Worm (Caenorhabditis elegans) whole organism, L1 larva: ENCODE data around the gene cutl-21.
A peak's percentile ranks its signal among the peaks of the same experiment; 100 is the strongest.

Experiments used
- C04F5.9 ChIP-seq: sonication (generic microtip); optimal IDR thresholded peaks from 2 replicates; lab custom pipeline; 2016; ENCODE audit warnings: missing genetic modification characterization, missing compliant biosample characterization
- C16A3.4 ChIP-seq: fragments of 150-350 bp; optimal IDR thresholded peaks from 2 replicates; lab custom pipeline; 2014; ENCODE audit warnings: missing biosample characterization, missing genetic modification characterization
- F16B12.6 ChIP-seq: fragments of 150-350 bp; optimal IDR thresholded peaks from 2 replicates; lab custom pipeline; 2014; ENCODE audit warnings: missing biosample characterization, missing genetic modification characterization
- Y116A8C.19 ChIP-seq: sonication (generic microtip); optimal IDR thresholded peaks from 2 replicates; lab custom pipeline; 2016; ENCODE audit warnings: missing compliant biosample characterization, missing genetic modification characterization, borderline replicate concordance
- aha-1 ChIP-seq: fragments of 150-350 bp; optimal IDR thresholded peaks from 2 replicates; lab custom pipeline; 2014; ENCODE audit warnings: missing biosample characterization, missing genetic modification characterization
- blmp-1 ChIP-seq: fragments of 150-350 bp; optimal IDR thresholded peaks from 2 replicates; lab custom pipeline; 2014; ENCODE audit warnings: missing biosample characterization, missing genetic modification characterization
- ceh-63 ChIP-seq: fragments of 200-800 bp; sonication (Bioruptor generic); optimal IDR thresholded peaks from 2 replicates; lab custom pipeline; 2018; ENCODE audit warnings: mild to moderate bottlenecking, missing genetic modification characterization, missing compliant biosample characterization
- ceh-8 ChIP-seq: fragments of 200-800 bp; sonication (Bioruptor generic); optimal IDR thresholded peaks from 2 replicates; lab custom pipeline; 2018; ENCODE audit warnings: mild to moderate bottlenecking, missing genetic modification characterization, moderate library complexity, missing compliant biosample characterization
- ceh-82 ChIP-seq, 3 experiments: fragments of 150-350 bp in 1 of 3; sonication (generic microtip) in 2 of 3; optimal IDR thresholded peaks; 2 replicates each; lab custom pipeline; 2014 to 2017; ENCODE audit warnings: missing biosample characterization in 3 of 3, missing genetic modification characterization in 3 of 3
- ceh-88 ChIP-seq: fragments of 200-800 bp; sonication (Bioruptor generic); IDR thresholded peaks from 2 replicates; pipeline ENCODE4 v1.3.6; 2022; ENCODE audit warnings: missing genetic modification characterization, missing compliant biosample characterization
- ceh-90 ChIP-seq: sonication (generic microtip); optimal IDR thresholded peaks from 2 replicates; lab custom pipeline; 2016; ENCODE audit warnings: missing genetic modification characterization, missing compliant biosample characterization
- dpl-1 ChIP-seq, 3 experiments: fragments of 150-350 bp in 2 of 3; sonication (generic microtip) in 1 of 3; optimal IDR thresholded peaks; 2 replicates each; lab custom pipeline; 2014 to 2017; ENCODE audit warnings: missing biosample characterization in 3 of 3, missing genetic modification characterization in 3 of 3, missing genetic modification reagents in 3 of 3
- efl-3 ChIP-seq: fragments of 200-800 bp; sonication (Bioruptor generic); optimal IDR thresholded peaks from 2 replicates; lab custom pipeline; 2018; ENCODE audit warnings: mild to moderate bottlenecking, missing genetic modification characterization, missing compliant biosample characterization
- egl-27 ChIP-seq, 2 experiments: fragments of 150-350 bp in 1 of 2; sonication (generic microtip); optimal IDR thresholded peaks; 3 replicates each; lab custom pipeline; 2017 to 2018; ENCODE audit warnings: missing biosample characterization in 2 of 2, missing genetic modification characterization in 2 of 2, missing genetic modification reagents in 2 of 2
- elt-2 ChIP-seq: sonication (generic microtip); optimal IDR thresholded peaks from 2 replicates; lab custom pipeline; 2016; ENCODE audit warnings: missing genetic modification characterization, mild to moderate bottlenecking, inconsistent platforms, missing compliant biosample characterization, missing genetic modification reagents
- fkh-10 ChIP-seq: sonication (generic microtip); optimal IDR thresholded peaks from 2 replicates; lab custom pipeline; 2017; ENCODE audit warnings: missing biosample characterization, missing genetic modification reagents, missing genetic modification characterization
- fkh-4 ChIP-seq: sonication (generic microtip); optimal IDR thresholded peaks from 2 replicates; lab custom pipeline; 2016; ENCODE audit warnings: missing compliant biosample characterization, missing genetic modification characterization, borderline replicate concordance
- fkh-8 ChIP-seq: sonication (generic microtip); optimal IDR thresholded peaks from 2 replicates; lab custom pipeline; 2016; ENCODE audit warnings: mild to moderate bottlenecking, missing genetic modification characterization, missing compliant biosample characterization
- fos-1 ChIP-seq: fragments of 150-350 bp; optimal IDR thresholded peaks from 2 replicates; lab custom pipeline; 2014; ENCODE audit warnings: missing biosample characterization, missing genetic modification characterization
- grh-1 ChIP-seq: fragments of 200-800 bp; sonication (Bioruptor generic); IDR thresholded peaks from 2 replicates; pipeline ENCODE4 v1.3.6; 2022; ENCODE audit warnings: missing genetic modification reagents, missing genetic modification characterization, missing compliant biosample characterization
- irx-1 ChIP-seq: sonication (generic microtip); optimal IDR thresholded peaks from 2 replicates; lab custom pipeline; 2016; ENCODE audit warnings: missing genetic modification characterization, missing compliant biosample characterization
- lin-14 ChIP-seq: fragments of 200-800 bp; sonication (Bioruptor generic); optimal IDR thresholded peaks from 2 replicates; lab custom pipeline; 2018; ENCODE audit warnings: mild to moderate bottlenecking, missing genetic modification characterization, moderate library complexity, missing compliant biosample characterization
- lin-35 ChIP-seq, 2 experiments: fragments of 150-350 bp; optimal IDR thresholded peaks; 2 replicates each; lab custom pipeline; 2014; ENCODE audit warnings: missing biosample characterization in 2 of 2, missing genetic modification characterization in 2 of 2, missing genetic modification reagents in 2 of 2
- lsy-2 ChIP-seq, 2 experiments: fragments of 150-350 bp; optimal IDR thresholded peaks; 2 replicates each; lab custom pipeline; 2014; ENCODE audit warnings: missing biosample characterization in 2 of 2, missing genetic modification characterization in 2 of 2
- mab-9 ChIP-seq: fragments of 200-800 bp; sonication (Bioruptor generic); IDR thresholded peaks from 2 replicates; pipeline ENCODE4 v1.3.6; 2022; ENCODE audit warnings: missing genetic modification reagents, missing genetic modification characterization, missing compliant biosample characterization
- mdl-1 ChIP-seq, 2 experiments: fragments of 150-350 bp; optimal IDR thresholded peaks; 2 replicates each; lab custom pipeline; 2014 to 2017; ENCODE audit warnings: missing biosample characterization in 2 of 2, missing genetic modification characterization in 2 of 2, inconsistent platforms in 1 of 2
- mef-2 ChIP-seq: fragments of 150-350 bp; optimal IDR thresholded peaks from 2 replicates; lab custom pipeline; 2014; ENCODE audit warnings: missing biosample characterization, missing genetic modification characterization
- nhr-11 ChIP-seq: fragments of 150-350 bp; optimal IDR thresholded peaks from 2 replicates; lab custom pipeline; 2014; ENCODE audit warnings: missing biosample characterization, missing genetic modification characterization
- nhr-20 ChIP-seq: sonication (generic microtip); optimal IDR thresholded peaks from 2 replicates; lab custom pipeline; 2016; ENCODE audit warnings: mild to moderate bottlenecking, missing genetic modification characterization, missing compliant biosample characterization
- nhr-237 ChIP-seq: fragments of 150-350 bp; optimal IDR thresholded peaks from 2 replicates; lab custom pipeline; 2014; ENCODE audit warnings: missing biosample characterization, missing genetic modification characterization
- nhr-28 ChIP-seq: fragments of 150-350 bp; optimal IDR thresholded peaks from 2 replicates; lab custom pipeline; 2014; ENCODE audit warnings: missing biosample characterization, missing genetic modification characterization
- nhr-77 ChIP-seq: fragments of 150-350 bp; optimal IDR thresholded peaks from 2 replicates; lab custom pipeline; 2014; ENCODE audit warnings: missing biosample characterization, missing genetic modification characterization
- nhr-85 ChIP-seq: sonication (generic microtip); peaks from one replicate; lab custom pipeline; 2016; ENCODE audit warnings: missing genetic modification characterization, inconsistent platforms, missing compliant biosample characterization
- nhr-90 ChIP-seq: sonication (generic microtip); optimal IDR thresholded peaks from 2 replicates; lab custom pipeline; 2016; ENCODE audit warnings: mild to moderate bottlenecking, missing genetic modification characterization, missing compliant biosample characterization; ENCODE audit not compliant: poor library complexity
- pag-3 ChIP-seq: sonication (generic microtip); optimal IDR thresholded peaks from 2 replicates; lab custom pipeline; 2017; ENCODE audit warnings: missing genetic modification characterization, mild to moderate bottlenecking, missing compliant biosample characterization, antibody characterized with exemption, borderline replicate concordance; ENCODE audit not compliant: insufficient read depth
- pax-3 ChIP-seq: fragments of 200-800 bp; sonication (Bioruptor generic); optimal IDR thresholded peaks from 2 replicates; lab custom pipeline; 2018; ENCODE audit warnings: mild to moderate bottlenecking, missing genetic modification characterization, moderate library complexity, missing compliant biosample characterization
- rnt-1 ChIP-seq: sonication (generic microtip); optimal IDR thresholded peaks from 2 replicates; lab custom pipeline; 2016; ENCODE audit warnings: mild to moderate bottlenecking, missing genetic modification characterization, moderate library complexity, missing compliant biosample characterization
- skn-1 ChIP-seq: fragments of 150-350 bp; optimal IDR thresholded peaks from 2 replicates; lab custom pipeline; 2014; ENCODE audit warnings: missing biosample characterization, missing genetic modification characterization
- sox-4 ChIP-seq: sonication (generic microtip); optimal IDR thresholded peaks from 2 replicates; lab custom pipeline; 2016; ENCODE audit warnings: missing genetic modification characterization, missing compliant biosample characterization
- sptf-1 ChIP-seq: fragments of 150-350 bp; optimal IDR thresholded peaks from 2 replicates; lab custom pipeline; 2014; ENCODE audit warnings: missing biosample characterization, missing genetic modification characterization
- sup-37 ChIP-seq: fragments of 200-800 bp; sonication (Bioruptor generic); optimal IDR thresholded peaks from 2 replicates; lab custom pipeline; 2018; ENCODE audit warnings: mild to moderate bottlenecking, missing genetic modification characterization, missing compliant biosample characterization
- swsn-7 ChIP-seq: sonication (generic microtip); optimal IDR thresholded peaks from 2 replicates; lab custom pipeline; 2016; ENCODE audit warnings: missing genetic modification characterization, missing compliant biosample characterization
- tlp-1 ChIP-seq: fragments of 150-350 bp; optimal IDR thresholded peaks from 2 replicates; lab custom pipeline; 2014; ENCODE audit warnings: missing biosample characterization, missing genetic modification characterization
- unc-130 ChIP-seq: fragments of 150-350 bp; optimal IDR thresholded peaks from 2 replicates; lab custom pipeline; 2017; ENCODE audit warnings: missing biosample characterization, missing genetic modification characterization, inconsistent platforms
- unc-30 ChIP-seq: sonication (generic microtip); optimal IDR thresholded peaks from 2 replicates; lab custom pipeline; 2017; ENCODE audit warnings: missing biosample characterization, missing genetic modification characterization
- unc-62 ChIP-seq: fragments of 150-350 bp; optimal IDR thresholded peaks from 2 replicates; lab custom pipeline; 2014; ENCODE audit warnings: missing biosample characterization, missing genetic modification reagents, missing genetic modification characterization
- unc-98 ChIP-seq: fragments of 200-800 bp; sonication (Bioruptor generic); IDR thresholded peaks from 2 replicates; pipeline ENCODE4 v1.3.6; 2022; ENCODE audit warnings: missing genetic modification characterization, missing compliant biosample characterization
- vab-15 ChIP-seq: sonication (generic microtip); optimal IDR thresholded peaks from 2 replicates; lab custom pipeline; 2017; ENCODE audit warnings: missing genotype, mild to moderate bottlenecking, missing genetic modification characterization, missing compliant biosample characterization
- xbp-1 ChIP-seq: sonication (generic microtip); optimal IDR thresholded peaks from 2 replicates; lab custom pipeline; 2016; ENCODE audit warnings: missing genetic modification characterization, missing compliant biosample characterization
- zag-1 ChIP-seq: fragments of 150-350 bp; optimal IDR thresholded peaks from 2 replicates; lab custom pipeline; 2014; ENCODE audit warnings: missing biosample characterization, missing genetic modification characterization

Gene cutl-21

ce11 chrX:1004037-1004436 lies at the start of gene cutl-21:
TSS of gene cutl-21 (plus strand) at chrX:1004337.
- TF ChIP-seq sptf-1 (tag; lab: Kevin White, UChicago) = no peak
- TF ChIP-seq lin-14 (GFP tag; lab: Kevin White, UChicago) = no peak
- TF ChIP-seq lin-35 (GFP tag; optimal IDR thresholded peaks at IDR 0.05; lab: Kevin White, UChicago) = no peak
- TF ChIP-seq nhr-85 (tag; lab: Kevin White, UChicago) = no peak
- no peak for TF ChIP-seq pax-3 (tag; lab: Kevin White, UChicago)
- no peak for TF ChIP-seq F16B12.6
- TF ChIP-seq elt-2 (tag; lab: Kevin White, UChicago) = no peak
- no peak for TF ChIP-seq vab-15 (tag; lab: Kevin White, UChicago)
- no peak for TF ChIP-seq irx-1 (tag; lab: Kevin White, UChicago)
- TF ChIP-seq nhr-90 = no peak

DNA sequence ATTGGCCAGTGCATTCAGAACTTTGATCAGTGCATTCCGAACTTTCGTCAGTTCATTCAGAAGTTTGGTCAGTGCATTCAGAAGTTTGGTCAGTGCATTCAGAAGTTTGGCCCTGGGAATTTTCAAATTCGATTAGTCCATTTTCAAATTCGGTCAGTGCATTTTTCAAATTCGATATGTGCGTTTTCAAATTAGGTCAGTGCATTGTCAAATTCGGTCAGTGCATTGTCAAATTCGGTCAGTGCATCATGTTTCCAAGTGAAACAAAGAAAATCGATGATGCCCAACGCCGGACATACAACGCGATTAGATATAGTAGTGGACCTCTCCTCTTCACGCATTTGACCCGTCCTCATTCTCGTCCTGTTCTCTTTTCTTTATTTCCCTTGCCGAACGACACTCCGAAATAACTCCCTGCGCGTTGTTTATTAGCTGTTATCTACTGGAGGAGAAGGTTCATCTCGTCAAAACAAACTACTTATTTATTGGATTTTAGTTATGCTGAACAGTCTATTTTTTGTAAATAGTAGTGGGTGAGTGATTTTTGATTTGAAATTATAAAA lies 49.6 kb upstream of the cutl-21 start, which contains the start of gene apm-3:
apm-3 (plus strand) TSS at position 477 of the 563 bp plus-strand sequence.
- TF ChIP-seq aha-1 (tag; lab: Kevin White, UChicago) = no peak
- no peak for TF ChIP-seq mef-2 (tag; lab: Kevin White, UChicago)
- no peak for TF ChIP-seq zag-1 (tag; lab: Kevin White, UChicago)
- no peak for TF ChIP-seq C04F5.9 (tag; lab: Kevin White, UChicago)
- no peak for TF ChIP-seq efl-3 (GFP tag; lab: Kevin White, UChicago)
- no peak for TF ChIP-seq egl-27 (tag; optimal IDR thresholded peaks at IDR 0.05; lab: Kevin White, UChicago)
- no peak for TF ChIP-seq sox-4 (tag; lab: Kevin White, UChicago)
- TF ChIP-seq swsn-7 (tag; lab: Kevin White, UChicago) = peak; percentile 17
- no peak for TF ChIP-seq nhr-77 (tag; lab: Kevin White, UChicago)
- TF ChIP-seq ceh-82 (tag; optimal IDR thresholded peaks at IDR 0.05; lab: Kevin White, UChicago) = peak in 2 of 3 experiments; percentile 10 to 40
- no peak for TF ChIP-seq fos-1 (tag; lab: Kevin White, UChicago)
- TF ChIP-seq irx-1 (tag; lab: Kevin White, UChicago) = no peak
- TF ChIP-seq fkh-10 = no peak
- TF ChIP-seq Y116A8C.19 (tag; lab: Kevin White, UChicago) = no peak
- TF ChIP-seq fkh-4 (tag; lab: Kevin White, UChicago) = no peak
- no peak for TF ChIP-seq sptf-1 (tag; lab: Kevin White, UChicago)
- TF ChIP-seq fkh-8 (tag; lab: Kevin White, UChicago) = no peak
- no peak for TF ChIP-seq ceh-63 (GFP tag; lab: Kevin White, UChicago)
- no peak for TF ChIP-seq ceh-88 (GFP tag; lab: Robert Waterston, UW)
- no peak for TF ChIP-seq skn-1 (tag; lab: Kevin White, UChicago)
- no peak for TF ChIP-seq grh-1 (GFP tag; lab: Robert Waterston, UW)
- TF ChIP-seq nhr-20 = no peak
- TF ChIP-seq lsy-2 (tag; optimal IDR thresholded peaks at IDR 0.05; lab: Kevin White, UChicago) = peak; percentile 20 to 49
- TF ChIP-seq vab-15 (tag; lab: Kevin White, UChicago) = no peak
- no peak for TF ChIP-seq tlp-1 (tag; lab: Kevin White, UChicago)
- no peak for TF ChIP-seq nhr-90
- TF ChIP-seq unc-30 = no peak
- peak; percentile 47 for TF ChIP-seq unc-130 (tag; lab: Kevin White, UChicago)
- TF ChIP-seq pag-3 (tag; lab: Kevin White, UChicago) = no peak
- TF ChIP-seq sup-37 (GFP tag; lab: Kevin White, UChicago) = no peak
- no peak for TF ChIP-seq unc-62
- no peak for TF ChIP-seq mdl-1 (tag; optimal IDR thresholded peaks at IDR 0.05; lab: Kevin White, UChicago)
- TF ChIP-seq ceh-8 (GFP tag; lab: Kevin White, UChicago) = no peak
- no peak for TF ChIP-seq nhr-28 (tag; lab: Kevin White, UChicago)
- TF ChIP-seq unc-98 (GFP tag; lab: Robert Waterston, UW) = no peak
- peak; percentile 21 for TF ChIP-seq rnt-1 (tag; lab: Kevin White, UChicago)
- TF ChIP-seq nhr-11 = no peak
- peak; percentile 38 for TF ChIP-seq blmp-1 (tag; lab: Kevin White, UChicago)
- no peak for TF ChIP-seq C16A3.4 (tag; lab: Kevin White, UChicago)
- no peak for TF ChIP-seq nhr-237 (tag; lab: Kevin White, UChicago)
- TF ChIP-seq xbp-1 = no peak
- peak in 1 of 3 experiments; percentile 31 for TF ChIP-seq dpl-1 (GFP tag; optimal IDR thresholded peaks at IDR 0.05; lab: Kevin White, UChicago)
- no peak for TF ChIP-seq mab-9 (GFP tag; lab: Robert Waterston, UW)
- TF ChIP-seq pax-3 (tag; lab: Kevin White, UChicago) = no peak
- TF ChIP-seq ceh-90 = no peak
